Worm (Caenorhabditis elegans) whole organism, late embryonic: ENCODE results near the gene pqn-89.

Experiments used
- K02D7.2 ChIP-seq: sonication (generic microtip); optimal IDR thresholded peaks from 2 replicates; lab custom pipeline; 2017; ENCODE audit warnings: mild to moderate bottlenecking, missing genetic modification characterization, missing compliant biosample characterization
- T23F11.4 ChIP-seq: fragments of 200-800 bp; sonication (Bioruptor generic); optimal IDR thresholded peaks from 2 replicates; lab custom pipeline; 2018; ENCODE audit warnings: mild to moderate bottlenecking, missing genetic modification characterization, missing compliant biosample characterization
- Y22D7AL.16 ChIP-seq: sonication (generic microtip); optimal IDR thresholded peaks from 2 replicates; lab custom pipeline; 2016; ENCODE audit warnings: missing genetic modification characterization, missing compliant biosample characterization
- ahr-1 ChIP-seq: sonication (generic microtip); optimal IDR thresholded peaks from 2 replicates; lab custom pipeline; 2016; ENCODE audit warnings: missing genetic modification characterization, missing compliant biosample characterization
- ceh-14 ChIP-seq: sonication (generic microtip); optimal IDR thresholded peaks from 2 replicates; lab custom pipeline; 2016; ENCODE audit warnings: missing genotype, missing genetic modification characterization, missing compliant biosample characterization
- ceh-22 ChIP-seq: sonication (generic microtip); optimal IDR thresholded peaks from 2 replicates; lab custom pipeline; 2017; ENCODE audit warnings: missing biosample characterization, missing genetic modification characterization
- ceh-31 ChIP-seq: sonication (generic microtip); optimal IDR thresholded peaks from 2 replicates; lab custom pipeline; 2016; ENCODE audit warnings: missing genetic modification characterization, missing compliant biosample characterization
- ceh-45 ChIP-seq: fragments of 200-800 bp; sonication (Bioruptor generic); IDR thresholded peaks from 2 replicates; pipeline ENCODE4 v1.3.6; 2022; ENCODE audit warnings: missing genetic modification reagents, missing genetic modification characterization, missing compliant biosample characterization
- ceh-48 ChIP-seq: sonication (generic microtip); optimal IDR thresholded peaks from 2 replicates; lab custom pipeline; 2016; ENCODE audit warnings: missing genetic modification characterization, inconsistent platforms, missing compliant biosample characterization
- ceh-6 ChIP-seq: fragments of 200-800 bp; sonication (Bioruptor generic); optimal IDR thresholded peaks from 2 replicates; lab custom pipeline; 2018; ENCODE audit warnings: mild to moderate bottlenecking, missing genetic modification characterization, missing compliant biosample characterization
- ceh-9 ChIP-seq: sonication (generic microtip); optimal IDR thresholded peaks from 2 replicates; lab custom pipeline; 2016; ENCODE audit warnings: mild to moderate bottlenecking, missing genetic modification characterization, inconsistent platforms, missing compliant biosample characterization
- dve-1 ChIP-seq: sonication (generic microtip); optimal IDR thresholded peaks from 2 replicates; lab custom pipeline; 2017; ENCODE audit warnings: antibody characterized with exemption, mild to moderate bottlenecking, missing genetic modification characterization, missing compliant biosample characterization
- elt-2 ChIP-seq: sonication (generic microtip); optimal IDR thresholded peaks from 2 replicates; lab custom pipeline; 2016; ENCODE audit warnings: missing genetic modification reagents, missing genetic modification characterization, missing compliant biosample characterization
- elt-4 ChIP-seq: sonication (generic microtip); optimal IDR thresholded peaks from 2 replicates; lab custom pipeline; 2016; ENCODE audit warnings: missing genetic modification characterization, missing compliant biosample characterization
- ets-4 ChIP-seq: sonication (generic microtip); optimal IDR thresholded peaks from 2 replicates; lab custom pipeline; 2016; ENCODE audit warnings: missing genetic modification characterization, missing compliant biosample characterization
- eyg-1 ChIP-seq: sonication (generic microtip); optimal IDR thresholded peaks from 2 replicates; lab custom pipeline; 2016; ENCODE audit warnings: missing genotype, missing genetic modification characterization, missing compliant biosample characterization
- fax-1 ChIP-seq: sonication (generic microtip); optimal IDR thresholded peaks from 2 replicates; lab custom pipeline; 2016; ENCODE audit warnings: missing genotype, missing genetic modification characterization, missing compliant biosample characterization
- fkh-10 ChIP-seq: fragments of 150-350 bp; optimal IDR thresholded peaks from 2 replicates; lab custom pipeline; 2014; ENCODE audit warnings: missing biosample characterization, missing genetic modification reagents, missing genetic modification characterization
- gmeb-2 ChIP-seq: sonication (generic microtip); optimal IDR thresholded peaks from 2 replicates; lab custom pipeline; 2016; ENCODE audit warnings: missing genetic modification characterization, inconsistent platforms, missing compliant biosample characterization
- hlh-15 ChIP-seq: sonication (generic microtip); optimal IDR thresholded peaks from 2 replicates; lab custom pipeline; 2016; ENCODE audit warnings: missing genetic modification characterization, missing compliant biosample characterization
- hlh-6 ChIP-seq: sonication (generic microtip); optimal IDR thresholded peaks from 2 replicates; lab custom pipeline; 2016; ENCODE audit warnings: missing genotype, missing genetic modification characterization, missing compliant biosample characterization
- hlh-8 ChIP-seq: sonication (generic microtip); optimal IDR thresholded peaks from 2 replicates; lab custom pipeline; 2016; ENCODE audit warnings: missing genotype, missing genetic modification characterization, missing compliant biosample characterization
- madf-2 ChIP-seq: sonication (generic microtip); optimal IDR thresholded peaks from 2 replicates; lab custom pipeline; 2017; ENCODE audit warnings: missing genetic modification characterization, missing compliant biosample characterization
- nfya-1 ChIP-seq: sonication (generic microtip); optimal IDR thresholded peaks from 2 replicates; lab custom pipeline; 2017; ENCODE audit warnings: missing genetic modification characterization, mild to moderate bottlenecking, missing compliant biosample characterization, antibody characterized with exemption, moderate library complexity
- nhr-11 ChIP-seq: fragments of 150-350 bp; optimal IDR thresholded peaks from 2 replicates; lab custom pipeline; 2014; ENCODE audit warnings: missing biosample characterization, missing genetic modification characterization
- nhr-232 ChIP-seq: sonication (generic microtip); optimal IDR thresholded peaks from 2 replicates; lab custom pipeline; 2016; ENCODE audit warnings: missing genetic modification characterization, missing compliant biosample characterization
- odd-2 ChIP-seq: sonication (generic microtip); optimal IDR thresholded peaks from 2 replicates; lab custom pipeline; 2017; ENCODE audit warnings: antibody characterized with exemption, mild to moderate bottlenecking, missing genetic modification characterization, missing compliant biosample characterization
- pha-2 ChIP-seq: sonication (generic microtip); optimal IDR thresholded peaks from 2 replicates; lab custom pipeline; 2017; ENCODE audit warnings: mild to moderate bottlenecking, missing genetic modification characterization, missing compliant biosample characterization
- pros-1 ChIP-seq: fragments of 150-350 bp; optimal IDR thresholded peaks from 2 replicates; lab custom pipeline; 2014; ENCODE audit warnings: missing biosample characterization, missing genetic modification reagents, missing genetic modification characterization
- sdc-2 ChIP-seq: sonication (generic microtip); optimal IDR thresholded peaks from 2 replicates; lab custom pipeline; 2016; ENCODE audit warnings: missing genotype, missing genetic modification characterization, missing compliant biosample characterization
- sox-2 ChIP-seq: fragments of 200-800 bp; sonication (Bioruptor generic); IDR thresholded peaks from 2 replicates; pipeline ENCODE4 v1.3.6; 2022; ENCODE audit warnings: missing genetic modification reagents, missing genetic modification characterization, missing compliant biosample characterization
- syd-9 ChIP-seq: sonication (generic microtip); optimal IDR thresholded peaks from 2 replicates; lab custom pipeline; 2016; ENCODE audit warnings: mild to moderate bottlenecking, missing genetic modification characterization, moderate library complexity, missing compliant biosample characterization
- tbx-2 ChIP-seq: sonication (generic microtip); optimal IDR thresholded peaks from 2 replicates; lab custom pipeline; 2016; ENCODE audit warnings: missing genetic modification characterization, missing compliant biosample characterization
- ttx-3 ChIP-seq: sonication (generic microtip); optimal IDR thresholded peaks from 2 replicates; lab custom pipeline; 2016; ENCODE audit warnings: missing genetic modification reagents, missing genetic modification characterization, missing compliant biosample characterization
- unc-3 ChIP-seq, 2 experiments: fragments of 200-800 bp in 1 of 2; sonication (Bioruptor generic) in 1 of 2; sonication (generic microtip) in 1 of 2; conservative IDR thresholded peaks in 1 of 2; optimal IDR thresholded peaks in 1 of 2; 2 replicates each; pipeline versions ENCODE4 v1.3.6 to Lab custom; 2016 to 2022; ENCODE audit warnings: missing compliant biosample characterization in 2 of 2, missing genetic modification characterization in 2 of 2, missing genetic modification reagents in 1 of 2
- ztf-16 ChIP-seq: sonication (generic microtip); optimal IDR thresholded peaks from 2 replicates; lab custom pipeline; 2017; ENCODE audit warnings: missing genetic modification characterization, missing compliant biosample characterization

Gene pqn-89

DNA sequence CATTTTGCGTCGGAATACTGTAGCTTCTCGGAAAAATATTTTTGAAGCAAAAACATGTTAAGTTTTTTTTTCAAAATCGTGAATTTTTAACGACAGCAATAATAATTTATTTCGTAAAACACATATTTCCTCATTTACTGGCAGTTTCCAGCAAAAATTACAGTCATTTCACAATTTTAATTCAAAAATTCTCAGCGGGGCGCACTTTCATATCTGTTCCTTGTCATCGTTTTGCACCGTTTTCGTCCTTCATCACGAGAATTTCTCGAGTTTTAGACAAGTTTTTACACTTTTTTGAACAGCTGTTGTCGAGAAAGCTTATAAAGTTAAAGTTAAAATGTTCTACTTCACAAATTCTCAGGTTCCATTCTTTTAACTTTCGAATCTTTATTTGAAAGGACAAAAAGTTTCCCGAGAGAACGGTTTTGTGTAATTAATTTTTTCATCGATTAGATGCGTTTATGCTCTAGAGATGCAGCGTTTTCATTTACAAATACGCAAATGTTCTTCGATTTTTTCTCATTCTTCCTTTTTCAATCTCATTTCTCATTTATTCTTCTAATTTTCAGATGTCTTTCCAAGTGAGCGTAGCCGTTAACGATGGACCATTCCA lies 15.9 kb downstream of the pqn-89 start, which contains the start of gene ddi-1:
ddi-1 (plus strand) TSS at position 563 of the 613 bp plus-strand sequence.
- TF ChIP-seq elt-4 (tag; lab: Kevin White, UChicago) (no peak), nhr-232 (tag; lab: Kevin White, UChicago) (no peak), fkh-10 (GFP tag; lab: Kevin White, UChicago) (no peak), ceh-22 (tag; lab: Kevin White, UChicago) (no peak), nhr-11 (tag; lab: Kevin White, UChicago) (no peak), K02D7.2 (tag; lab: Kevin White, UChicago) (no peak), ets-4 (tag; lab: Kevin White, UChicago) (no peak), elt-2 (no peak), fax-1 (tag; lab: Kevin White, UChicago) (no peak), ceh-9 (tag; lab: Kevin White, UChicago) (no peak), ceh-31 (no peak), gmeb-2 (tag; lab: Kevin White, UChicago) (no peak), unc-3 (GFP tag; conservative IDR thresholded peaks at IDR 0.05; lab: Robert Waterston, UW) (no peak), unc-3 (tag; optimal IDR thresholded peaks at IDR 0.05; lab: Kevin White, UChicago) (no peak), pha-2 (tag; lab: Kevin White, UChicago) (no peak)

DNA sequence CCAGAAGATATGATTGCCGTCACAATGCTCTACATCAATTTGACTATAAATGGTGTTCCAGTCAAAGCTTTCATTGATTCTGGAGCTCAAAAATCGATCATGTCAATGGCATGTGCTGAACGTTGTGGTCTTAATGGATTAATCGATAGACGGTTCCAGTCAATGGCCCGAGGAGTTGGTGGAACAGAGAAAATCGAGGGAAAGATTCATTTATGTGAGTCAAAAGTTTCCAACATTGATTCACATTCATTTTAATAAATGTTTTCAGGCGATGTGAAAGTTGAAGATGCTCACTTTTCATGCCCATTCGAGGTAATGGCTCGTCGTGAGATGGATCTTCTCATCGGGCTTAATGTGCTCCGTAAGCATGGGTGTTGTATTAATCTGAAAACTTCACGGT lies 17.2 kb downstream of the pqn-89 start:
- no peak for TF ChIP-seq ahr-1 (tag; lab: Kevin White, UChicago)
- no peak for TF ChIP-seq Y22D7AL.16
- no peak for TF ChIP-seq sox-2 (GFP tag; lab: Robert Waterston, UW)
- no peak for TF ChIP-seq ceh-45
- TF ChIP-seq fax-1 (tag; lab: Kevin White, UChicago), result no peak
- TF ChIP-seq unc-3 (GFP tag; conservative IDR thresholded peaks at IDR 0.05; lab: Robert Waterston, UW), result no peak
- no peak for TF ChIP-seq unc-3 (tag; optimal IDR thresholded peaks at IDR 0.05; lab: Kevin White, UChicago)
- TF ChIP-seq eyg-1 (tag; lab: Kevin White, UChicago), result no peak
- TF ChIP-seq T23F11.4, result no peak
- no peak for TF ChIP-seq nfya-1 (tag; lab: Kevin White, UChicago)

DNA sequence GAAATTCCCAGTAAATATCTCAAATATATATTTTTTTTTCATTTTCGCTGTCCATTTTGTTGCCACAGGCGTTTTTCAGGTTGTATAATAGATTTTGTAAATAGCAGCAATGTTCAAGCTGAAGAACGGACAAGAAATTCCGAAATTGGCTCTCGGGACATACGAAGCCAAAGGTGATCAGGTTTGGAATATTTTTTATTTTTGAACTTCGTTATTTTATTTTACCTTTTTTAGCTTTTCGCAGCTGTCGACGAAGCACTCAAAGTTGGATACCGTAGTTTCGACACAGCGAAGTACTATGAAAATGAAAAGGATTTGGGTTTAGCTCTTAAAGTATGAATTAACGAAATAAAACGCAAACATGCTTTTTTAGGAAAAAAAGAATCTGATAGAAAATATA lies 18.0 kb downstream of the pqn-89 start, which contains the start of gene C01G5.5:
C01G5.5 (plus strand) TSS at position 80 of the 400 bp plus-strand sequence.
- TF ChIP-seq tbx-2 (tag; lab: Kevin White, UChicago) (no peak), sdc-2 (tag; lab: Kevin White, UChicago) (no peak), Y22D7AL.16 (no peak), odd-2 (tag; lab: Kevin White, UChicago) (no peak), ets-4 (tag; lab: Kevin White, UChicago) (no peak), ceh-14 (tag; lab: Kevin White, UChicago) (no peak), ceh-48 (tag; lab: Kevin White, UChicago) (no peak), ceh-6 (GFP tag; lab: Kevin White, UChicago) (no peak), ttx-3 (tag; lab: Kevin White, UChicago) (no peak)
- TF ChIP-seq, all 69 proteins: peak for 0

DNA sequence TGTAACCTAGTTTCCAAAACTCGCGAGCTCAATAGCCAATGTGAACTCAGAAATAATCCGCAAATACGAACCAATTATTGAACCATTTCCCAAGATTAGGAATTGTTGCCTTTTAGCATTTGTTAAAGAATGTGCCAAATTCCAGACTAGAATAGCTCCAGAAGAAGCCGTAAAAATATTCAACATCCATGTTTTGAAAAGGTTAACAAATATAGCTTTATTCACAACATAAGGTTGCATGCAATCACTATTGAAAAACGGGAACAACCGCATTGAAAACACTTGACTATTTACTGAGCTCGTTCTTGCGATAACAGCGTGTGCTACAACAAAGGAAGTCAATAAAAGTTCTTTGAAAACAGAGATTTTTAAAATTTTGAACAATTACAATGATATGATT lies 20.0 kb downstream of the pqn-89 start:
- TF ChIP-seq ceh-31, result no peak
- no peak for TF ChIP-seq elt-2
- no peak for TF ChIP-seq fax-1 (tag; lab: Kevin White, UChicago)
- no peak for TF ChIP-seq pros-1
- no peak for TF ChIP-seq ztf-16 (tag; lab: Kevin White, UChicago)
- no peak for TF ChIP-seq ceh-6 (GFP tag; lab: Kevin White, UChicago)
- TF ChIP-seq hlh-6 (tag; lab: Kevin White, UChicago), result no peak
- no peak for TF ChIP-seq hlh-8 (tag; lab: Kevin White, UChicago)
- TF ChIP-seq syd-9, result no peak
- TF ChIP-seq dve-1 (tag; lab: Kevin White, UChicago), result no peak
- TF ChIP-seq nhr-11 (tag; lab: Kevin White, UChicago), result no peak
- no peak for TF ChIP-seq madf-2 (tag; lab: Kevin White, UChicago)
- no peak for TF ChIP-seq ahr-1 (tag; lab: Kevin White, UChicago)
- TF ChIP-seq hlh-15, result no peak
